Worm (Caenorhabditis elegans): ENCODE results near the gene F01F1.3.

F01F1.3 gene

DNA sequence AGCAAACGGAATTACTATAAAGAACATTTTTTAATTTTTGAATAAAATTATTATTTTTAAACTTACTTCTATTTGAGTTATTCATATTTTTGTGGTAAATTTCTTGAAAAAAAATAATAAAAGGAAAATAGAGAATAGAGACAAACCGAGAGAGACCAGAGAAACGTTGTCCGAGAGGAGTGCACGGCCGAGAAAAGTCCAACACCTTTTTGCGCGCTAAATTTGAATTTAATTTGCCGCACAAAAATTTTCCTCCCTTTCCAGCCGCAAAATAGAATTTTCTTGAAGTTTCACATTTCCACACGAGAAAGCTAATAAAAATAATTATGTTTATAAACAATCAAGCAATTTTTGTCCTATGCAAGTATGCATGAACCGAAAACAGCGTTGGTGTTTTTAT lies at the start of gene F01F1.3, which contains the start of gene F01F1.11:
F01F1.3 (plus strand) TSS at position 179 of the 400 bp plus-strand sequence.
F01F1.11 (minus strand) TSS at position 118 of the 400 bp plus-strand sequence.
- TF ChIP-seq ceh-2 (tag; optimal IDR thresholded peaks at IDR 0.05) (peak; percentile 80), ref-2 (tag; optimal IDR thresholded peaks at IDR 0.05) (peak; percentile 62), ets-4 (tag; optimal IDR thresholded peaks at IDR 0.05) (peak; percentile 99), C38D4.7 (GFP tag; optimal IDR thresholded peaks at IDR 0.05) (no peak), ceh-22 (tag; optimal IDR thresholded peaks at IDR 0.05) (no peak), hlh-30 (tag; optimal IDR thresholded peaks at IDR 0.05; ENCODE audit: insufficient read depth) (no peak), zip-5 (tag; optimal IDR thresholded peaks at IDR 0.05) (peak; percentile 38), lin-11 (tag; optimal IDR thresholded peaks at IDR 0.05) (no peak), sox-4 (tag; optimal IDR thresholded peaks at IDR 0.05) (no peak), nfya-1 (tag; optimal IDR thresholded peaks at IDR 0.05) (peak; percentile 7), dmd-4 (tag; optimal IDR thresholded peaks at IDR 0.05; ENCODE audit: borderline replicate concordance) (no peak), tbx-7 (tag; optimal IDR thresholded peaks at IDR 0.05) (peak; percentile 64), eyg-1 (tag; optimal IDR thresholded peaks at IDR 0.05) (no peak), hlh-6 (tag; optimal IDR thresholded peaks at IDR 0.05) (no peak), F13H6.1 (tag; optimal IDR thresholded peaks at IDR 0.05) (peak; percentile 19), C08G9.2 (tag; optimal IDR thresholded peaks at IDR 0.05) (peak; percentile 86), ceh-19 (GFP tag; optimal IDR thresholded peaks at IDR 0.05) (no peak), ceh-45 (GFP tag; IDR thresholded peaks at IDR 0.05) (no peak), pha-4 (tag; optimal IDR thresholded peaks at IDR 0.05) (no peak), pag-3 (tag; optimal IDR thresholded peaks at IDR 0.05; ENCODE audit: borderline replicate concordance) (no peak), ztf-16 (tag; optimal IDR thresholded peaks at IDR 0.05) (no peak), Y22D7AL.16 (tag; optimal IDR thresholded peaks at IDR 0.05) (no peak), T23F11.4 (GFP tag; optimal IDR thresholded peaks at IDR 0.05) (no peak), ceh-18 (tag; optimal IDR thresholded peaks at IDR 0.05) (no peak), ceh-6 (GFP tag; optimal IDR thresholded peaks at IDR 0.05) (no peak), hlh-15 (tag; optimal IDR thresholded peaks at IDR 0.05) (no peak), ceh-9 (tag; optimal IDR thresholded peaks at IDR 0.05) (no peak), ceh-30 (tag; optimal IDR thresholded peaks at IDR 0.05) (no peak), pqm-1 (tag; optimal IDR thresholded peaks at IDR 0.05) (no peak), nhr-232 (tag; optimal IDR thresholded peaks at IDR 0.05) (no peak), unc-42 (tag; optimal IDR thresholded peaks at IDR 0.05) (peak; percentile 50), sox-2 (GFP tag; IDR thresholded peaks at IDR 0.05) (no peak), npax-4 (tag; optimal IDR thresholded peaks at IDR 0.05) (no peak), syd-9 (tag; optimal IDR thresholded peaks at IDR 0.05) (no peak), sdc-2 (tag; optimal IDR thresholded peaks at IDR 0.05) (no peak), hlh-8 (tag; optimal IDR thresholded peaks at IDR 0.05) (no peak), dve-1 (tag; optimal IDR thresholded peaks at IDR 0.05) (no peak), unc-55 (GFP tag; optimal IDR thresholded peaks at IDR 0.05) (no peak), pax-1 (tag; optimal IDR thresholded peaks at IDR 0.05) (peak; percentile 14), fkh-6 (tag; optimal IDR thresholded peaks at IDR 0.05) (no peak), ama-1 (optimal IDR thresholded peaks at IDR 0.05) (no peak), gmeb-2 (tag; optimal IDR thresholded peaks at IDR 0.05) (no peak), mec-3 (tag; optimal IDR thresholded peaks at IDR 0.05; ENCODE audit: borderline replicate concordance) (no peak), nhr-11 (tag; optimal IDR thresholded peaks at IDR 0.05) (no peak), che-1 (tag; optimal IDR thresholded peaks at IDR 0.05) (no peak), unc-3 (GFP tag; conservative IDR thresholded peaks at IDR 0.05) (no peak), unc-3 (tag; optimal IDR thresholded peaks at IDR 0.05) (no peak), madf-2 (tag; optimal IDR thresholded peaks at IDR 0.05) (no peak), ceh-48 (tag; optimal IDR thresholded peaks at IDR 0.05) (no peak), lim-6 (tag; optimal IDR thresholded peaks at IDR 0.05) (no peak), pat-9 (tag; optimal IDR thresholded peaks at IDR 0.05) (no peak), ahr-1 (tag; optimal IDR thresholded peaks at IDR 0.05) (no peak), K02D7.2 (tag; optimal IDR thresholded peaks at IDR 0.05) (no peak), ttx-3 (tag; optimal IDR thresholded peaks at IDR 0.05) (no peak), rnt-1 (tag; optimal IDR thresholded peaks at IDR 0.05) (peak; percentile 37)

All from whole organism, late embryonic.